Fruit fly (Drosophila melanogaster): Measurements from ENCODE around the gene CG43784.
"Not testable (repeated sequence)": the region's sequence is repeated elsewhere in the genome, so short reads cannot be mapped to it uniquely, and the experiment has no call there.

- not testable (repeated sequence) for TF ChIP-seq CG14050 (GFP tag; IDR thresholded peaks at IDR 0.05); nerfin-2 (GFP tag; IDR thresholded peaks at IDR 0.05; ENCODE audit: partially characterized antibody); croc (GFP tag; conservative IDR thresholded peaks at IDR 0.05); CG17359 (tag; optimal IDR thresholded peaks at IDR 0.05); klu (GFP tag; IDR thresholded peaks at IDR 0.05); CG33213 (GFP tag; optimal IDR thresholded peaks at IDR 0.05); CG14710 (tag; optimal IDR thresholded peaks at IDR 0.05); C15 (GFP tag; IDR thresholded peaks at IDR 0.05); kay (GFP tag; optimal IDR thresholded peaks at IDR 0.05); CG30020 (tag; optimal IDR thresholded peaks at IDR 0.05)
Observed at dm6 chrX:19958242-19958641, at the start of gene CG43784.
